Worm (Caenorhabditis elegans) whole organism, L1 larva: Measurements from ENCODE around the gene dlc-2.

Experiments used
- C16A3.4 ChIP-seq: fragments of 150-350 bp; optimal IDR thresholded peaks from 2 replicates; lab custom pipeline; 2014; ENCODE audit warnings: missing biosample characterization, missing genetic modification characterization
- F16B12.6 ChIP-seq: fragments of 150-350 bp; optimal IDR thresholded peaks from 2 replicates; lab custom pipeline; 2014; ENCODE audit warnings: missing biosample characterization, missing genetic modification characterization
- aly-2 ChIP-seq: fragments of 150-350 bp; optimal IDR thresholded peaks from 2 replicates; lab custom pipeline; 2014; ENCODE audit warnings: missing biosample characterization, missing genetic modification characterization
- ama-1 ChIP-seq: fragments of 150-350 bp; optimal IDR thresholded peaks from 2 replicates; lab custom pipeline; 2014
- blmp-1 ChIP-seq: fragments of 150-350 bp; optimal IDR thresholded peaks from 2 replicates; lab custom pipeline; 2014; ENCODE audit warnings: missing biosample characterization, missing genetic modification characterization
- ceh-63 ChIP-seq: fragments of 200-800 bp; sonication (Bioruptor generic); optimal IDR thresholded peaks from 2 replicates; lab custom pipeline; 2018; ENCODE audit warnings: mild to moderate bottlenecking, missing genetic modification characterization, missing compliant biosample characterization
- ceh-8 ChIP-seq: fragments of 200-800 bp; sonication (Bioruptor generic); optimal IDR thresholded peaks from 2 replicates; lab custom pipeline; 2018; ENCODE audit warnings: mild to moderate bottlenecking, missing genetic modification characterization, moderate library complexity, missing compliant biosample characterization
- ceh-82 ChIP-seq, 3 experiments: fragments of 150-350 bp in 1 of 3; sonication (generic microtip) in 2 of 3; optimal IDR thresholded peaks; 2 replicates each; lab custom pipeline; 2014 to 2017; ENCODE audit warnings: missing biosample characterization in 3 of 3, missing genetic modification characterization in 3 of 3
- ceh-90 ChIP-seq: sonication (generic microtip); optimal IDR thresholded peaks from 2 replicates; lab custom pipeline; 2016; ENCODE audit warnings: missing genetic modification characterization, missing compliant biosample characterization
- ces-1 ChIP-seq: fragments of 150-350 bp; optimal IDR thresholded peaks from 2 replicates; lab custom pipeline; 2014; ENCODE audit warnings: missing biosample characterization, missing genetic modification reagents, missing genetic modification characterization
- dpl-1 ChIP-seq, 3 experiments: fragments of 150-350 bp in 2 of 3; sonication (generic microtip) in 1 of 3; optimal IDR thresholded peaks; 2 replicates each; lab custom pipeline; 2014 to 2017; ENCODE audit warnings: missing biosample characterization in 3 of 3, missing genetic modification characterization in 3 of 3, missing genetic modification reagents in 3 of 3
- efl-1 ChIP-seq, 4 experiments: fragments of 150-350 bp; optimal IDR thresholded peaks in 3 of 4; peaks in 1 of 4; 1 replicate in 1 of 4; 2 replicates in 3 of 4; lab custom pipeline; 2014; ENCODE audit warnings: missing biosample characterization in 2 of 4, missing genetic modification characterization in 2 of 4, missing genetic modification reagents in 2 of 4
- egl-13 ChIP-seq: sonication (generic microtip); optimal IDR thresholded peaks from 2 replicates; lab custom pipeline; 2016; ENCODE audit warnings: missing genotype, missing genetic modification reagents, missing genetic modification characterization, missing compliant biosample characterization
- elt-2 ChIP-seq: sonication (generic microtip); optimal IDR thresholded peaks from 2 replicates; lab custom pipeline; 2016; ENCODE audit warnings: missing genetic modification characterization, mild to moderate bottlenecking, inconsistent platforms, missing compliant biosample characterization, missing genetic modification reagents
- elt-3 ChIP-seq, 6 experiments: fragments of 150-350 bp in 1 of 6; sonication (generic microtip); optimal IDR thresholded peaks; 2 replicates each; lab custom pipeline; 2017 to 2018; ENCODE audit warnings: missing biosample characterization in 6 of 6, missing genetic modification characterization in 6 of 6, inconsistent platforms in 1 of 6
- fkh-10 ChIP-seq: sonication (generic microtip); optimal IDR thresholded peaks from 2 replicates; lab custom pipeline; 2017; ENCODE audit warnings: missing biosample characterization, missing genetic modification reagents, missing genetic modification characterization
- fkh-8 ChIP-seq: sonication (generic microtip); optimal IDR thresholded peaks from 2 replicates; lab custom pipeline; 2016; ENCODE audit warnings: mild to moderate bottlenecking, missing genetic modification characterization, missing compliant biosample characterization
- grh-1 ChIP-seq: fragments of 200-800 bp; sonication (Bioruptor generic); IDR thresholded peaks from 2 replicates; pipeline ENCODE4 v1.3.6; 2022; ENCODE audit warnings: missing genetic modification reagents, missing genetic modification characterization, missing compliant biosample characterization
- hpl-2 ChIP-seq: fragments of 150-350 bp; optimal IDR thresholded peaks from 2 replicates; lab custom pipeline; 2014; ENCODE audit warnings: missing biosample characterization, missing genetic modification reagents, missing genetic modification characterization
- irx-1 ChIP-seq: sonication (generic microtip); optimal IDR thresholded peaks from 2 replicates; lab custom pipeline; 2016; ENCODE audit warnings: missing genetic modification characterization, missing compliant biosample characterization
- jun-1 ChIP-seq: fragments of 150-350 bp; optimal IDR thresholded peaks from 2 replicates; lab custom pipeline; 2014; ENCODE audit warnings: missing biosample characterization, missing genetic modification reagents, missing genetic modification characterization
- lin-15B ChIP-seq: fragments of 150-350 bp; sonication (generic microtip); optimal IDR thresholded peaks from 3 replicates; lab custom pipeline; 2014; ENCODE audit warnings: missing biosample characterization, missing genetic modification characterization
- lin-39 ChIP-seq: fragments of 150-350 bp; optimal IDR thresholded peaks from 2 replicates; lab custom pipeline; 2014; ENCODE audit warnings: missing biosample characterization, missing genetic modification reagents, missing genetic modification characterization
- lir-3 ChIP-seq: sonication (generic microtip); optimal IDR thresholded peaks from 2 replicates; lab custom pipeline; 2016; ENCODE audit warnings: mild to moderate bottlenecking, missing genetic modification characterization, moderate library complexity, missing compliant biosample characterization; ENCODE audit not compliant: poor library complexity
- lsy-2 ChIP-seq, 2 experiments: fragments of 150-350 bp; optimal IDR thresholded peaks; 2 replicates each; lab custom pipeline; 2014; ENCODE audit warnings: missing biosample characterization in 2 of 2, missing genetic modification characterization in 2 of 2
- mab-9 ChIP-seq: fragments of 200-800 bp; sonication (Bioruptor generic); IDR thresholded peaks from 2 replicates; pipeline ENCODE4 v1.3.6; 2022; ENCODE audit warnings: missing genetic modification reagents, missing genetic modification characterization, missing compliant biosample characterization
- mep-1 ChIP-seq: fragments of 150-350 bp; optimal IDR thresholded peaks from 2 replicates; lab custom pipeline; 2014; ENCODE audit warnings: missing biosample characterization, missing genetic modification characterization
- nhr-11 ChIP-seq: fragments of 150-350 bp; optimal IDR thresholded peaks from 2 replicates; lab custom pipeline; 2014; ENCODE audit warnings: missing biosample characterization, missing genetic modification characterization
- nhr-12 ChIP-seq: sonication (generic microtip); optimal IDR thresholded peaks from 2 replicates; lab custom pipeline; 2017; ENCODE audit warnings: missing biosample characterization, missing genetic modification characterization
- nhr-19 ChIP-seq: fragments of 200-800 bp; sonication (Bioruptor generic); conservative IDR thresholded peaks from 2 replicates; pipeline ENCODE4 v1.3.6; 2022; ENCODE audit warnings: missing genetic modification characterization, missing compliant biosample characterization
- nhr-237 ChIP-seq: fragments of 150-350 bp; optimal IDR thresholded peaks from 2 replicates; lab custom pipeline; 2014; ENCODE audit warnings: missing biosample characterization, missing genetic modification characterization
- nhr-28 ChIP-seq: fragments of 150-350 bp; optimal IDR thresholded peaks from 2 replicates; lab custom pipeline; 2014; ENCODE audit warnings: missing biosample characterization, missing genetic modification characterization
- nhr-47 ChIP-seq: sonication (generic microtip); optimal IDR thresholded peaks from 2 replicates; lab custom pipeline; 2016; ENCODE audit warnings: mild to moderate bottlenecking, missing genetic modification characterization, moderate library complexity, missing compliant biosample characterization
- nhr-71 ChIP-seq: sonication (generic microtip); optimal IDR thresholded peaks from 2 replicates; lab custom pipeline; 2016; ENCODE audit warnings: mild to moderate bottlenecking, missing genetic modification characterization, moderate library complexity, missing compliant biosample characterization
- nhr-76 ChIP-seq: sonication (generic microtip); optimal IDR thresholded peaks from 2 replicates; lab custom pipeline; 2017; ENCODE audit warnings: missing biosample characterization, missing genetic modification characterization
- nhr-77 ChIP-seq: fragments of 150-350 bp; optimal IDR thresholded peaks from 2 replicates; lab custom pipeline; 2014; ENCODE audit warnings: missing biosample characterization, missing genetic modification characterization
- nhr-84 ChIP-seq: sonication (generic microtip); optimal IDR thresholded peaks from 2 replicates; lab custom pipeline; 2017; ENCODE audit warnings: missing biosample characterization, missing genetic modification characterization
- nhr-90 ChIP-seq: sonication (generic microtip); optimal IDR thresholded peaks from 2 replicates; lab custom pipeline; 2016; ENCODE audit warnings: mild to moderate bottlenecking, missing genetic modification characterization, missing compliant biosample characterization; ENCODE audit not compliant: poor library complexity
- pax-3 ChIP-seq: fragments of 200-800 bp; sonication (Bioruptor generic); optimal IDR thresholded peaks from 2 replicates; lab custom pipeline; 2018; ENCODE audit warnings: mild to moderate bottlenecking, missing genetic modification characterization, moderate library complexity, missing compliant biosample characterization
- pqm-1 ChIP-seq: sonication (generic microtip); optimal IDR thresholded peaks from 3 replicates; lab custom pipeline; 2017; ENCODE audit warnings: missing biosample characterization, missing genetic modification characterization
- snpc-4 ChIP-seq: fragments of 150-350 bp; optimal IDR thresholded peaks from 2 replicates; lab custom pipeline; 2014; ENCODE audit warnings: missing biosample characterization, missing genetic modification characterization
- snu-23 ChIP-seq: sonication (generic microtip); optimal IDR thresholded peaks from 2 replicates; lab custom pipeline; 2016; ENCODE audit warnings: missing genetic modification characterization, missing compliant biosample characterization
- sox-4 ChIP-seq: sonication (generic microtip); optimal IDR thresholded peaks from 2 replicates; lab custom pipeline; 2016; ENCODE audit warnings: missing genetic modification characterization, missing compliant biosample characterization
- swsn-7 ChIP-seq: sonication (generic microtip); optimal IDR thresholded peaks from 2 replicates; lab custom pipeline; 2016; ENCODE audit warnings: missing genetic modification characterization, missing compliant biosample characterization
- tbx-2 ChIP-seq: sonication (generic microtip); optimal IDR thresholded peaks from 2 replicates; lab custom pipeline; 2016; ENCODE audit warnings: missing genetic modification characterization, missing compliant biosample characterization
- unc-130 ChIP-seq: fragments of 150-350 bp; optimal IDR thresholded peaks from 2 replicates; lab custom pipeline; 2017; ENCODE audit warnings: missing biosample characterization, missing genetic modification characterization, inconsistent platforms
- unc-30 ChIP-seq: sonication (generic microtip); optimal IDR thresholded peaks from 2 replicates; lab custom pipeline; 2017; ENCODE audit warnings: missing biosample characterization, missing genetic modification characterization
- unc-98 ChIP-seq: fragments of 200-800 bp; sonication (Bioruptor generic); IDR thresholded peaks from 2 replicates; pipeline ENCODE4 v1.3.6; 2022; ENCODE audit warnings: missing genetic modification characterization, missing compliant biosample characterization
- zag-1 ChIP-seq: fragments of 150-350 bp; optimal IDR thresholded peaks from 2 replicates; lab custom pipeline; 2014; ENCODE audit warnings: missing biosample characterization, missing genetic modification characterization
- ztf-11 ChIP-seq, 2 experiments: sonication (generic microtip); optimal IDR thresholded peaks; 2 replicates each; lab custom pipeline; 2016 to 2017; ENCODE audit warnings: missing genetic modification characterization in 2 of 2, missing biosample characterization in 1 of 2, missing compliant biosample characterization in 1 of 2
- ztf-4 ChIP-seq: fragments of 150-350 bp; optimal IDR thresholded peaks from 2 replicates; lab custom pipeline; 2014; ENCODE audit warnings: missing biosample characterization, missing genetic modification characterization

The dlc-2 gene

DNA sequence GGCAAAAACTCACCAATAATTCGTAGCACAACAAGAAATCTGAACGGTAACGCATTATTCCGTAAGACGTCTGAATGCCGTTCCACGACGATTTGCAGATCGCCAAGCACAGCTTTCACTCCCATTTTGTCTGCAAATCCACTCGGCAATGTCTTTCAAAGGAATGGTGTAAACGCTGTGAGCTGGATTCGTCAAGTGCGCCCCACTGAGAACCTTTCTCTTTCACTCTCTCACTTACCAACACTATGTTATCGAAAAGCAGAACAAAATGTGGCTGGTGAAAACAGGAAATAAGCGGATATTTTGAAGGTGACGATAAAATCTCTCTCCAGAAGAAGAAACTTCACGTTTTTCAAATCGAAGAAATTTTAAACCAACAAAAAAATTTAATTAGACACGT, 22.5 kb downstream of the dlc-2 start (continued):
- TF ChIP-seq ceh-82 (tag; optimal IDR thresholded peaks at IDR 0.05; lab: Kevin White, UChicago) (peak in 1 of 3 experiments; percentile 36), ces-1 (GFP tag; lab: Kevin White, UChicago) (no peak), efl-1 (optimal IDR thresholded peaks at IDR 0.05; lab: Kevin White, UChicago) (peak; percentile 43 to 61), efl-1 (GFP tag; optimal IDR thresholded peaks at IDR 0.05 in 1 of 2; lab: Kevin White, UChicago) (peak; percentile 42 to 84), mep-1 (peak; percentile 69), grh-1 (GFP tag; lab: Robert Waterston, UW) (no peak), aly-2 (tag; lab: Kevin White, UChicago) (peak; percentile 43), C16A3.4 (tag; lab: Kevin White, UChicago) (peak; percentile 27)

DNA sequence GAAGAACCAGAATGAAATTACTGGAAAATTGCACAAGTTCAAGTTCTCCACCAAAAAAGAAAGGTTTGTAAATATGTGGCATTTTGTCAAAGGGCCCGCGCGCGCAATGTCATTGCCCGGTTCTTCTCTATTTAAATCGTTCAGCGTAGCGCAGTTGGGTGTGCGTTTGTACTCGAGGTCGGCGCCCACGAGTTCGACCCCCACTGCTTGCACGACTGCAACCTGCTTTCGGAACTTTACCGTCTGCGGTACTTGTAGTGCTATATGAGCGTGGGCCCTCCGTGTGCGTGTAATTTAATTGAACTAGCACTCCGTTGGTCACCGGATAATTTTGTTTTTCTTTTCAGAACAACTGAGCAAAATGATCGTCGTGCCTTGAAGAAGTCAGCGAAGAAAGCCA, 24.9 kb downstream of the dlc-2 start:
- TF ChIP-seq fkh-8 (tag; lab: Kevin White, UChicago) (no peak), lin-39 (tag; lab: Kevin White, UChicago) (no peak), elt-3 (tag; optimal IDR thresholded peaks at IDR 0.05; lab: Kevin White, UChicago) (peak in 4 of 6 experiments; percentile 41 to 59 (median 48)), lsy-2 (tag; optimal IDR thresholded peaks at IDR 0.05; lab: Kevin White, UChicago) (peak; percentile 56 to 59), nhr-11 (tag; lab: Kevin White, UChicago) (no peak), ceh-90 (tag; lab: Kevin White, UChicago) (no peak), jun-1 (tag; lab: Kevin White, UChicago) (no peak), nhr-19 (GFP tag; lab: Robert Waterston, UW) (peak; percentile 69), lir-3 (peak; percentile 34), lin-15B (tag; lab: Kevin White, UChicago) (peak; percentile 32), nhr-84 (no peak), ama-1 (no peak), nhr-76 (tag; lab: Kevin White, UChicago) (peak; percentile 38), swsn-7 (tag; lab: Kevin White, UChicago) (peak; percentile 69), pax-3 (tag; lab: Kevin White, UChicago) (no peak), mab-9 (GFP tag; lab: Robert Waterston, UW) (no peak), unc-98 (0 out of 2 replicates have a peak, but pooled peaks have one; percentile 32), ceh-82 (tag; optimal IDR thresholded peaks at IDR 0.05; lab: Kevin White, UChicago) (peak; percentile 36 to 68 (median 57)), grh-1 (GFP tag; lab: Robert Waterston, UW) (0 out of 2 replicates have a peak, but pooled peaks have one; percentile 21), ceh-8 (GFP tag; lab: Kevin White, UChicago) (peak; percentile 36), nhr-28 (tag; lab: Kevin White, UChicago) (no peak), pqm-1 (tag; lab: Kevin White, UChicago) (no peak), irx-1 (peak; percentile 34), unc-130 (tag; lab: Kevin White, UChicago) (peak; percentile 42), ztf-4 (tag; lab: Kevin White, UChicago) (peak; percentile 62), unc-30 (tag; lab: Kevin White, UChicago) (no peak), snu-23 (GFP tag; lab: Kevin White, UChicago) (peak; percentile 80), hpl-2 (GFP tag; lab: Kevin White, UChicago) (no peak), nhr-12 (no peak), F16B12.6 (tag; lab: Kevin White, UChicago) (peak; percentile 33), sox-4 (tag; lab: Kevin White, UChicago) (no peak), elt-2 (tag; lab: Kevin White, UChicago) (peak; percentile 13), zag-1 (tag; lab: Kevin White, UChicago) (no peak), blmp-1 (tag; lab: Kevin White, UChicago) (no peak), egl-13 (no peak), nhr-71 (peak; percentile 77), tbx-2 (tag; lab: Kevin White, UChicago) (peak; percentile 55), snpc-4 (tag; lab: Kevin White, UChicago) (no peak), ceh-63 (GFP tag; lab: Kevin White, UChicago) (no peak), nhr-77 (tag; lab: Kevin White, UChicago) (peak; percentile 71), nhr-90 (tag; lab: Kevin White, UChicago) (peak; percentile 85), fkh-10 (GFP tag; lab: Kevin White, UChicago) (peak; percentile 26), ztf-11 (tag; optimal IDR thresholded peaks at IDR 0.05; lab: Kevin White, UChicago) (no peak), nhr-237 (no peak), C16A3.4 (tag; lab: Kevin White, UChicago) (peak; percentile 73), nhr-47 (peak; percentile 78), dpl-1 (GFP tag; optimal IDR thresholded peaks at IDR 0.05; lab: Kevin White, UChicago) (peak; percentile 41 to 51 (median 42)), mep-1 (peak; percentile 67)
